Fruit fly (Drosophila melanogaster): ENCODE measurements around the gene Dpm2.

The Dpm2 gene

dm6 chr3L:3350572-3351343, 31.4 kb downstream of the Dpm2 start:
- TF ChIP-seq CG6276 (GFP tag; optimal IDR thresholded peaks at IDR 0.05) (no peak), vri (GFP tag; optimal IDR thresholded peaks at IDR 0.05) (peak; percentile 78)

dm6 chr3L:3351814-3352359, 32.5 kb downstream of the Dpm2 start:
- TF ChIP-seq CG1621 (tag; optimal IDR thresholded peaks at IDR 0.05) (no peak), salr (GFP tag; optimal IDR thresholded peaks at IDR 0.05) (no peak), Sox102F (GFP tag; optimal IDR thresholded peaks at IDR 0.05) (no peak), CG6792 (GFP tag; optimal IDR thresholded peaks at IDR 0.05) (no peak), CG34406 (GFP tag; optimal IDR thresholded peaks at IDR 0.05) (no peak), CG4318 (GFP tag; optimal IDR thresholded peaks at IDR 0.05) (no peak), Smox (GFP tag; optimal IDR thresholded peaks at IDR 0.05) (no peak), CG9139 (GFP tag; optimal IDR thresholded peaks at IDR 0.05) (no peak), Ets21C (GFP tag; optimal IDR thresholded peaks at IDR 0.05) (no peak), fd59A (GFP tag; optimal IDR thresholded peaks at IDR 0.05) (no peak), dac (GFP tag; optimal IDR thresholded peaks at IDR 0.05) (no peak)

- TF ChIP-seq Hr4 (GFP tag; optimal IDR thresholded peaks at IDR 0.05) (no peak), Blimp-1 (GFP tag; optimal IDR thresholded peaks at IDR 0.05) (peak; percentile 44)
Observed at dm6 chr3L:3352516-3352915, 33.2 kb downstream of the Dpm2 start.

- TF ChIP-seq CG32006 (GFP tag; optimal IDR thresholded peaks at IDR 0.05) (no peak), lz (GFP tag; optimal IDR thresholded peaks at IDR 0.05) (no peak), Hr38 (GFP tag; optimal IDR thresholded peaks at IDR 0.05) (no peak), fd59A (GFP tag; optimal IDR thresholded peaks at IDR 0.05) (no peak), CG8319 (GFP tag; optimal IDR thresholded peaks at IDR 0.05) (no peak), svp (GFP tag) (peak; percentile 77), Met (GFP tag; optimal IDR thresholded peaks at IDR 0.05) (no peak), CG16779 (tag; optimal IDR thresholded peaks at IDR 0.05) (no peak), Sox15 (GFP tag; optimal IDR thresholded peaks at IDR 0.05) (no peak)
Observed at dm6 chr3L:3353297-3353696, 33.9 kb downstream of the Dpm2 start.

dm6 chr3L:3369256-3369655, 49.9 kb downstream of the Dpm2 start, which contains the start of gene Drs:
TSS of gene Drs (plus strand) at chr3L:3369556.
- no peak for TF ChIP-seq achi (GFP tag; optimal IDR thresholded peaks at IDR 0.05)
- TF ChIP-seq Eip75B (GFP tag; optimal IDR thresholded peaks at IDR 0.05), result no peak
- no peak for TF ChIP-seq svp (GFP tag)
- TF ChIP-seq dsx (GFP tag; optimal IDR thresholded peaks at IDR 0.05; ENCODE audit: poor library complexity, severe bottlenecking), result no peak
- TF ChIP-seq CG8119 (GFP tag; IDR thresholded peaks at IDR 0.05), result no peak
- no peak for TF ChIP-seq pdm3 (GFP tag; optimal IDR thresholded peaks at IDR 0.05)
- TF ChIP-seq CG10669 (GFP tag; optimal IDR thresholded peaks at IDR 0.05), result no peak
- no peak for TF ChIP-seq fkh (GFP tag; optimal IDR thresholded peaks at IDR 0.05)
- no peak for TF ChIP-seq salr (GFP tag; optimal IDR thresholded peaks at IDR 0.05)
- no peak for TF ChIP-seq eg (GFP tag; IDR thresholded peaks at IDR 0.05)
- TF ChIP-seq esn (GFP tag; optimal IDR thresholded peaks at IDR 0.05), result no peak
- TF ChIP-seq Sox14 (GFP tag; optimal IDR thresholded peaks at IDR 0.05), result no peak
- TF ChIP-seq CG4318 (GFP tag; optimal IDR thresholded peaks at IDR 0.05), result no peak
- no peak for TF ChIP-seq net (GFP tag; optimal IDR thresholded peaks at IDR 0.05)
- TF ChIP-seq Met (GFP tag; optimal IDR thresholded peaks at IDR 0.05), result no peak
- TF ChIP-seq topi (GFP tag; optimal IDR thresholded peaks at IDR 0.05), result no peak
